Fruit fly (Drosophila melanogaster): ENCODE data around the gene CG2113.

- TF ChIP-seq usp (GFP tag; optimal IDR thresholded peaks at IDR 0.05) (no peak), pan (optimal IDR thresholded peaks at IDR 0.05) (no peak), CG8478 (optimal IDR thresholded peaks at IDR 0.05) (no peak), psq (optimal IDR thresholded peaks at IDR 0.05) (no peak), Dll (optimal IDR thresholded peaks at IDR 0.05) (no peak), EcR (GFP tag; optimal IDR thresholded peaks at IDR 0.05) (no peak)
Measured at dm6 chr3L:2994872-2995271, at the start of gene CG2113.

Measured in whole organism.